Fruit fly (Drosophila melanogaster): ENCODE measurements around the gene CG7091.

DNA sequence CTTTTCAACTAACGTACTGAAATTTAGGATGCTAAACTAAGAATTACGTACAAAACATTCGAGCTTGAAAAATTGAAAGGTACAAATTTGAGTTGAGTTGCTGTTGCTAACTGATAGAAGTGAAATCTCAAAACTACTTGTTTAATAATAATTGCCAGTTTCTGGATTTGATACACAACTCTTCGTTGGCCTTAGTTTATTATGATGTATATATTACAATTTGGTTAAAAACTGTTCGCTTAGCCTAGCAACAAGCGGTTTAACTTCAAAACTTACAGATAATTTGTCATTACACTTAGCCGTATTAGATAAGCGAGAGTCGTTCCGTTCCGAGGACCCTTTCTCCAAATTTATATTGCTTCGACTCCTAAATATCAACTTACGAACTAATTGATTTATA, 10.2 kb upstream of the CG7091 start, which contains the start of the genes CG14384 and grsm:
- no peak for TF ChIP-seq CTCF (optimal IDR thresholded peaks at IDR 0.05)
- TF ChIP-seq CG8478 (optimal IDR thresholded peaks at IDR 0.05) = no peak

All from S2 (cell line).